Worm (Caenorhabditis elegans) whole organism, mixed stage, embryonic: ENCODE measurements around the gene C07G1.6.

Experiments
- bed-3 ChIP-seq: fragments of 200-800 bp; sonication (Bioruptor generic); optimal IDR thresholded peaks from 3 replicates; lab custom pipeline; 2018; ENCODE audit warnings: mild to moderate bottlenecking, missing genetic modification characterization, moderate library complexity, missing compliant biosample characterization
- blmp-1 ChIP-seq: fragments of 150-350 bp; optimal IDR thresholded peaks from 2 replicates; lab custom pipeline; 2014; ENCODE audit warnings: missing biosample characterization, missing genetic modification characterization
- ceh-43 ChIP-seq: fragments of 200-800 bp; sonication (Bioruptor generic); optimal IDR thresholded peaks from 2 replicates; lab custom pipeline; 2018; ENCODE audit warnings: mild to moderate bottlenecking, missing genetic modification characterization, moderate library complexity, missing compliant biosample characterization
- ceh-83 ChIP-seq: fragments of 200-800 bp; sonication (Bioruptor generic); optimal IDR thresholded peaks from 2 replicates; lab custom pipeline; 2018; ENCODE audit warnings: mild to moderate bottlenecking, missing genetic modification characterization, missing compliant biosample characterization
- ces-1 ChIP-seq: fragments of 150-350 bp; optimal IDR thresholded peaks from 2 replicates; lab custom pipeline; 2014; ENCODE audit warnings: missing biosample characterization, missing genetic modification reagents, missing genetic modification characterization
- cnd-1 ChIP-seq: fragments of 200-800 bp; sonication (Bioruptor generic); optimal IDR thresholded peaks from 2 replicates; lab custom pipeline; 2018; ENCODE audit warnings: mild to moderate bottlenecking, missing genetic modification characterization, missing compliant biosample characterization
- drap-1 ChIP-seq: fragments of 200-800 bp; sonication (Bioruptor generic); optimal IDR thresholded peaks from 3 replicates; lab custom pipeline; 2018; ENCODE audit warnings: mild to moderate bottlenecking, missing genetic modification characterization, missing compliant biosample characterization
- elt-1 ChIP-seq: sonication (generic microtip); optimal IDR thresholded peaks from 2 replicates; lab custom pipeline; 2017; ENCODE audit warnings: missing genetic modification characterization, mild to moderate bottlenecking, missing compliant biosample characterization, antibody characterized with exemption, moderate library complexity, borderline replicate concordance; ENCODE audit not compliant: insufficient read depth
- elt-3 ChIP-seq: fragments of 150-350 bp; optimal IDR thresholded peaks from 2 replicates; lab custom pipeline; 2014; ENCODE audit warnings: missing biosample characterization, missing genetic modification characterization
- flh-1 ChIP-seq: fragments of 200-800 bp; sonication (Bioruptor generic); optimal IDR thresholded peaks from 2 replicates; lab custom pipeline; 2018; ENCODE audit warnings: mild to moderate bottlenecking, missing genetic modification characterization, moderate library complexity, missing compliant biosample characterization
- ham-2 ChIP-seq: fragments of 200-800 bp; sonication (Bioruptor generic); optimal IDR thresholded peaks from 2 replicates; lab custom pipeline; 2018; ENCODE audit warnings: mild to moderate bottlenecking, missing genetic modification characterization, missing compliant biosample characterization
- hlh-1 ChIP-seq: fragments of 150-350 bp; optimal IDR thresholded peaks from 2 replicates; lab custom pipeline; 2014; ENCODE audit warnings: missing biosample characterization, missing genetic modification reagents, missing genetic modification characterization
- lin-13 ChIP-seq: fragments of 150-350 bp; optimal IDR thresholded peaks from 2 replicates; lab custom pipeline; 2014; ENCODE audit warnings: missing biosample characterization, missing genetic modification characterization
- lsy-2 ChIP-seq: fragments of 150-350 bp; optimal IDR thresholded peaks from 2 replicates; lab custom pipeline; 2014; ENCODE audit warnings: missing biosample characterization, missing genetic modification characterization
- mab-5 ChIP-seq: fragments of 150-350 bp; optimal IDR thresholded peaks from 2 replicates; lab custom pipeline; 2014; ENCODE audit warnings: missing biosample characterization, missing genetic modification characterization
- mep-1 ChIP-seq: fragments of 150-350 bp; optimal IDR thresholded peaks from 2 replicates; lab custom pipeline; 2017; ENCODE audit warnings: missing biosample characterization, missing genetic modification reagents, missing genetic modification characterization, inconsistent platforms
- mls-2 ChIP-seq: sonication (generic microtip); optimal IDR thresholded peaks from 2 replicates; lab custom pipeline; 2016; ENCODE audit warnings: mild to moderate bottlenecking, missing genetic modification characterization, moderate library complexity, missing compliant biosample characterization
- nhr-12 ChIP-seq: fragments of 150-350 bp; optimal IDR thresholded peaks from 2 replicates; lab custom pipeline; 2014; ENCODE audit warnings: missing biosample characterization, missing genetic modification characterization
- nhr-2 ChIP-seq: fragments of 150-350 bp; optimal IDR thresholded peaks from 2 replicates; lab custom pipeline; 2014; ENCODE audit warnings: missing biosample characterization, missing genetic modification characterization
- nhr-237 ChIP-seq: fragments of 150-350 bp; optimal IDR thresholded peaks from 2 replicates; lab custom pipeline; 2014; ENCODE audit warnings: missing biosample characterization, missing genetic modification characterization
- nhr-28 ChIP-seq: fragments of 150-350 bp; optimal IDR thresholded peaks from 2 replicates; lab custom pipeline; 2014; ENCODE audit warnings: missing biosample characterization, missing genetic modification characterization
- nhr-76 ChIP-seq: sonication (generic microtip); optimal IDR thresholded peaks from 2 replicates; lab custom pipeline; 2017; ENCODE audit warnings: missing biosample characterization, missing genetic modification characterization
- pha-4 ChIP-seq: fragments of 150-350 bp; optimal IDR thresholded peaks from 2 replicates; lab custom pipeline; 2018; ENCODE audit warnings: missing biosample characterization, missing genetic modification reagents, missing genetic modification characterization
- sem-2 ChIP-seq: fragments of 200-800 bp; sonication (Bioruptor generic); optimal IDR thresholded peaks from 2 replicates; lab custom pipeline; 2018; ENCODE audit warnings: mild to moderate bottlenecking, missing genetic modification characterization, missing compliant biosample characterization
- sptf-1 ChIP-seq: sonication (generic microtip); optimal IDR thresholded peaks from 2 replicates; lab custom pipeline; 2017; ENCODE audit warnings: mild to moderate bottlenecking, missing genetic modification characterization, moderate library complexity, missing compliant biosample characterization
- tbx-8 ChIP-seq: fragments of 200-800 bp; sonication (Bioruptor generic); optimal IDR thresholded peaks from 2 replicates; lab custom pipeline; 2018; ENCODE audit warnings: mild to moderate bottlenecking, missing genetic modification characterization, moderate library complexity, missing compliant biosample characterization
- unc-120 ChIP-seq: sonication (generic microtip); optimal IDR thresholded peaks from 2 replicates; lab custom pipeline; 2017; ENCODE audit warnings: missing genetic modification characterization, missing compliant biosample characterization; ENCODE audit not compliant: poor library complexity, severe bottlenecking
- unc-39 ChIP-seq: fragments of 150-350 bp; optimal IDR thresholded peaks from 2 replicates; lab custom pipeline; 2014; ENCODE audit warnings: missing biosample characterization, missing genetic modification characterization
- unc-62 ChIP-seq: fragments of 150-350 bp; optimal IDR thresholded peaks from 2 replicates; lab custom pipeline; 2014; ENCODE audit warnings: missing biosample characterization, missing genetic modification reagents, missing genetic modification characterization
- zip-8 ChIP-seq: fragments of 150-350 bp; optimal IDR thresholded peaks from 2 replicates; lab custom pipeline; 2014; ENCODE audit warnings: missing biosample characterization, missing genetic modification characterization
- ztf-11 ChIP-seq: fragments of 150-350 bp; optimal IDR thresholded peaks from 2 replicates; lab custom pipeline; 2014; ENCODE audit warnings: missing biosample characterization, missing genetic modification characterization

C07G1.6 gene

ce11 chrIV:8205272-8206098 is 4.7 kb downstream of the C07G1.6 start, which contains the start of gene hgrs-1:
Gene hgrs-1, minus strand, starts transcription at chrIV:8206048.
- TF ChIP-seq hlh-1 (tag; lab: Kevin White, UChicago) = no peak
- peak; percentile 3 for TF ChIP-seq mep-1

ce11 chrIV:8203555-8203954 is 6.6 kb downstream of the C07G1.6 start:
- TF ChIP-seq nhr-2 (no peak), mep-1 (no peak), blmp-1 (tag; lab: Kevin White, UChicago) (no peak), bed-3 (GFP tag; lab: Kevin White, UChicago) (no peak), elt-3 (no peak), unc-39 (tag; lab: Kevin White, UChicago) (no peak), ceh-43 (GFP tag; lab: Kevin White, UChicago) (no peak), sem-2 (GFP tag; lab: Kevin White, UChicago) (no peak), ces-1 (GFP tag; lab: Kevin White, UChicago) (no peak), nhr-28 (tag; lab: Kevin White, UChicago) (no peak), nhr-237 (tag; lab: Kevin White, UChicago) (no peak), unc-120 (tag; lab: Kevin White, UChicago) (no peak), nhr-76 (tag; lab: Kevin White, UChicago) (no peak), hlh-1 (tag; lab: Kevin White, UChicago) (no peak), elt-1 (tag; lab: Kevin White, UChicago) (no peak), ztf-11 (tag; lab: Kevin White, UChicago) (no peak), mab-5 (tag; lab: Kevin White, UChicago) (no peak), sptf-1 (tag; lab: Kevin White, UChicago) (no peak)

ce11 chrIV:8201133-8201532 is 9.1 kb downstream of the C07G1.6 start, which contains the start of gene glrx-22:
Gene glrx-22, minus strand, starts transcription at chrIV:8201233.
- TF ChIP-seq tbx-8 (GFP tag; lab: Kevin White, UChicago) (no peak), cnd-1 (no peak), unc-120 (tag; lab: Kevin White, UChicago) (no peak), sem-2 (GFP tag; lab: Kevin White, UChicago) (no peak), drap-1 (GFP tag; lab: Kevin White, UChicago) (no peak), nhr-12 (tag; lab: Kevin White, UChicago) (no peak), ham-2 (GFP tag; lab: Kevin White, UChicago) (no peak), lsy-2 (tag; lab: Kevin White, UChicago) (no peak), ztf-11 (tag; lab: Kevin White, UChicago) (no peak)

- TF ChIP-seq drap-1 (GFP tag; lab: Kevin White, UChicago) (no peak), bed-3 (GFP tag; lab: Kevin White, UChicago) (no peak), ztf-11 (tag; lab: Kevin White, UChicago) (no peak), elt-1 (tag; lab: Kevin White, UChicago) (no peak), unc-62 (GFP tag; lab: Kevin White, UChicago) (no peak), lin-13 (no peak), nhr-2 (no peak), mls-2 (tag; lab: Kevin White, UChicago) (no peak), ces-1 (GFP tag; lab: Kevin White, UChicago) (no peak), sem-2 (GFP tag; lab: Kevin White, UChicago) (no peak), nhr-12 (tag; lab: Kevin White, UChicago) (no peak), unc-39 (tag; lab: Kevin White, UChicago) (no peak), zip-8 (tag; lab: Kevin White, UChicago) (no peak), cnd-1 (no peak), sptf-1 (tag; lab: Kevin White, UChicago) (no peak), nhr-237 (tag; lab: Kevin White, UChicago) (no peak), pha-4 (no peak), ham-2 (GFP tag; lab: Kevin White, UChicago) (no peak), nhr-28 (tag; lab: Kevin White, UChicago) (no peak)
Measured at ce11 chrIV:8199824-8200223, 10.4 kb downstream of the C07G1.6 start.

ce11 chrIV:8199274-8199673 is 10.9 kb downstream of the C07G1.6 start:
- TF ChIP-seq ztf-11 (tag; lab: Kevin White, UChicago) (no peak), nhr-237 (tag; lab: Kevin White, UChicago) (no peak), flh-1 (GFP tag; lab: Kevin White, UChicago) (no peak), hlh-1 (tag; lab: Kevin White, UChicago) (no peak), nhr-12 (tag; lab: Kevin White, UChicago) (no peak), zip-8 (tag; lab: Kevin White, UChicago) (no peak), lin-13 (no peak), elt-1 (tag; lab: Kevin White, UChicago) (no peak), ceh-83 (GFP tag; lab: Kevin White, UChicago) (no peak), blmp-1 (tag; lab: Kevin White, UChicago) (no peak)
